Worm (Caenorhabditis elegans): Measurements from ENCODE around the gene agr-1.

ce11 chrII:6736604-6737003 lies 38.4 kb downstream of the agr-1 start, which contains the start of gene T14B4.1:
- TF ChIP-seq ref-1 (GFP tag; conservative IDR thresholded peaks at IDR 0.05) (no peak), flt-1 (GFP tag; IDR thresholded peaks at IDR 0.05) (no peak), cog-1 (tag; optimal IDR thresholded peaks at IDR 0.05) (no peak)

Measured in whole organism, midembryonic.